Fruit fly (Drosophila melanogaster) whole organism, pupa: ENCODE measurements around the gene tbrd-1.
A peak's percentile ranks its signal among the peaks of the same experiment; 100 is the strongest.

Source experiments
- CG10348 ChIP-seq: fragments of 200-800 bp; sonication (Bioruptor generic); IDR thresholded peaks from 2 replicates; pipeline ENCODE4 v1.3.6; 2022; ENCODE audit warnings: missing biosample characterization, missing genetic modification characterization
- CG12605 ChIP-seq: fragments of 200-800 bp; sonication (Bioruptor generic); IDR thresholded peaks from 2 replicates; pipeline ENCODE4 v1.3.6; 2022; ENCODE audit warnings: missing biosample characterization, missing genetic modification characterization
- CG13204 ChIP-seq: fragments of 200-800 bp; sonication (Bioruptor generic); optimal IDR thresholded peaks from 2 replicates; lab custom pipeline; 2018; ENCODE audit warnings: missing biosample characterization, mild to moderate bottlenecking, missing genetic modification characterization, moderate library complexity
- CG14655 ChIP-seq: fragments of 200-800 bp; sonication (Bioruptor generic); optimal IDR thresholded peaks from 3 replicates; lab custom pipeline; 2017; ENCODE audit warnings: mild to moderate bottlenecking, missing biosample characterization, missing genetic modification reagents, missing genetic modification characterization
- CG15710 ChIP-seq: fragments of 200-800 bp; sonication (Bioruptor generic); optimal IDR thresholded peaks from 2 replicates; lab custom pipeline; 2018; ENCODE audit warnings: missing biosample characterization, mild to moderate bottlenecking, missing genetic modification characterization, moderate library complexity
- CG17806 ChIP-seq: fragments of 200-800 bp; sonication (Bioruptor generic); optimal IDR thresholded peaks from 2 replicates; lab custom pipeline; 2018; ENCODE audit warnings: missing biosample characterization, mild to moderate bottlenecking, missing genetic modification characterization, moderate library complexity
- CG32121 ChIP-seq: fragments of 200-800 bp; sonication (Bioruptor generic); IDR thresholded peaks from 2 replicates; pipeline ENCODE4 v1.3.6; 2022; ENCODE audit warnings: missing biosample characterization, missing genetic modification characterization
- CG34367 ChIP-seq: fragments of 200-800 bp; sonication (Bioruptor generic); optimal IDR thresholded peaks from 2 replicates; lab custom pipeline; 2018; ENCODE audit warnings: missing biosample characterization, mild to moderate bottlenecking, missing genetic modification characterization
- CG4496 ChIP-seq: fragments of 200-800 bp; sonication (Bioruptor generic); IDR thresholded peaks from 3 replicates; pipeline ENCODE4 v1.3.6; 2022; ENCODE audit warnings: missing biosample characterization, missing genetic modification characterization
- CG8159 ChIP-seq: fragments of 200-800 bp; sonication (Bioruptor generic); optimal IDR thresholded peaks from 3 replicates; lab custom pipeline; 2018; ENCODE audit warnings: missing biosample characterization, mild to moderate bottlenecking, missing genetic modification characterization, moderate library complexity
- CG8301 ChIP-seq: fragments of 200-800 bp; sonication (Bioruptor generic); optimal IDR thresholded peaks from 2 replicates; lab custom pipeline; 2018; ENCODE audit warnings: missing biosample characterization, mild to moderate bottlenecking, missing genetic modification characterization
- CG9948 ChIP-seq: fragments of 200-800 bp; sonication (Bioruptor generic); optimal IDR thresholded peaks from 2 replicates; lab custom pipeline; 2018; ENCODE audit warnings: missing biosample characterization, mild to moderate bottlenecking, missing genetic modification characterization, moderate library complexity
- D1 ChIP-seq: fragments of 200-800 bp; sonication (Bioruptor generic); optimal IDR thresholded peaks from 2 replicates; lab custom pipeline; 2018; ENCODE audit warnings: missing biosample characterization, mild to moderate bottlenecking, missing genetic modification characterization, moderate library complexity
- EcR ChIP-seq: fragments of 200-800 bp; sonication (Bioruptor generic); optimal IDR thresholded peaks from 3 replicates; lab custom pipeline; 2019; ENCODE audit warnings: missing biosample characterization, missing genetic modification characterization, mild to moderate bottlenecking, moderate library complexity, missing genetic modification reagents
- Ets98B ChIP-seq: fragments of 200-800 bp; sonication (Bioruptor generic); IDR thresholded peaks from 2 replicates; pipeline ENCODE4 v1.3.6; 2022; ENCODE audit warnings: missing biosample characterization, missing genetic modification characterization
- Pif1A ChIP-seq: fragments of 200-800 bp; sonication (Bioruptor generic); optimal IDR thresholded peaks from 3 replicates; lab custom pipeline; 2016; ENCODE audit warnings: missing biosample characterization, missing genetic modification characterization
- Pif1B ChIP-seq: fragments of 200-800 bp; sonication (Bioruptor generic); optimal IDR thresholded peaks from 3 replicates; lab custom pipeline; 2016; ENCODE audit warnings: missing biosample characterization, missing genetic modification characterization
- Snoo ChIP-seq: fragments of 200-800 bp; sonication (Bioruptor generic); optimal IDR thresholded peaks from 3 replicates; lab custom pipeline; 2017; ENCODE audit warnings: missing biosample characterization, mild to moderate bottlenecking, missing genetic modification characterization, inconsistent platforms
- fd96Ca ChIP-seq: fragments of 200-800 bp; sonication (Bioruptor generic); IDR thresholded peaks from 3 replicates; pipeline ENCODE4 v1.3.6; 2022; ENCODE audit warnings: missing biosample characterization, missing genetic modification characterization
- gl ChIP-seq: fragments of 200-800 bp; sonication (Bioruptor generic); optimal IDR thresholded peaks from 2 replicates; lab custom pipeline; 2018; ENCODE audit warnings: missing biosample characterization, mild to moderate bottlenecking, missing genetic modification characterization
- rn ChIP-seq: fragments of 200-800 bp; sonication (Bioruptor generic); IDR thresholded peaks from 2 replicates; pipeline ENCODE4 v1.3.6; 2022; ENCODE audit warnings: missing biosample characterization, missing genetic modification characterization

tbrd-1 gene

dm6 chr3R:23880280-23880679, 13.1 kb downstream of the tbrd-1 start:
- TF ChIP-seq fd96Ca (GFP tag; lab: Robert Waterston, UW) (no peak), CG9948 (no peak), Pif1B (no peak), CG8159 (tag; lab: Kevin White, UChicago) (no peak), CG14655 (GFP tag; lab: Kevin White, UChicago) (no peak), CG34367 (tag; lab: Kevin White, UChicago) (no peak), CG12605 (no peak), CG15710 (tag; lab: Kevin White, UChicago) (no peak), CG32121 (GFP tag; lab: Robert Waterston, UW) (no peak), gl (tag; lab: Kevin White, UChicago) (no peak)
- TF ChIP-seq, all 21 proteins: peak for 0

dm6 chr3R:23878318-23878799, 15.0 kb downstream of the tbrd-1 start:
- TF ChIP-seq CG13204 (no peak), CG17806 (tag; lab: Kevin White, UChicago) (peak; percentile 69), CG8159 (tag; lab: Kevin White, UChicago) (peak; percentile 80), rn (GFP tag; lab: Robert Waterston, UW) (no peak), CG12605 (no peak), D1 (peak; percentile 57), CG14655 (GFP tag; lab: Kevin White, UChicago) (peak; percentile 81), EcR (GFP tag; lab: Kevin White, UChicago) (no peak), CG15710 (tag; lab: Kevin White, UChicago) (peak; percentile 73), Pif1B (no peak), CG4496 (GFP tag; lab: Robert Waterston, UW) (no peak), Pif1A (GFP tag; lab: Kevin White, UChicago) (peak; percentile 41), fd96Ca (GFP tag; lab: Robert Waterston, UW) (0 out of 3 replicates have a peak, but pooled peaks have one; percentile 14), gl (tag; lab: Kevin White, UChicago) (no peak), CG10348 (no peak), Ets98B (no peak), CG8301 (tag; lab: Kevin White, UChicago) (peak; percentile 80), CG9948 (peak; percentile 70), Snoo (tag; lab: Kevin White, UChicago) (no peak), CG34367 (tag; lab: Kevin White, UChicago) (peak; percentile 52), CG32121 (GFP tag; lab: Robert Waterston, UW) (no peak)

dm6 chr3R:23877606-23878317, 15.6 kb downstream of the tbrd-1 start:
- peak; percentile 24 for TF ChIP-seq Snoo (tag; lab: Kevin White, UChicago)
- TF ChIP-seq CG13204: peak; percentile 87
- no peak for TF ChIP-seq CG14655 (GFP tag; lab: Kevin White, UChicago)
- TF ChIP-seq CG12605: no peak
- peak; percentile 98 for TF ChIP-seq EcR (GFP tag; lab: Kevin White, UChicago)
- peak; percentile 22; the same call in 1 of the 2 replicates for TF ChIP-seq Ets98B

- TF ChIP-seq Snoo (tag; lab: Kevin White, UChicago) (no peak), CG10348 (no peak), CG32121 (GFP tag; lab: Robert Waterston, UW) (no peak), CG4496 (GFP tag; lab: Robert Waterston, UW) (no peak), fd96Ca (GFP tag; lab: Robert Waterston, UW) (no peak), CG9948 (no peak), CG17806 (tag; lab: Kevin White, UChicago) (no peak), Pif1B (no peak), CG8159 (tag; lab: Kevin White, UChicago) (no peak), gl (tag; lab: Kevin White, UChicago) (no peak), rn (GFP tag; lab: Robert Waterston, UW) (no peak), CG14655 (GFP tag; lab: Kevin White, UChicago) (no peak)
Measured at dm6 chr3R:23876699-23877098, 16.7 kb downstream of the tbrd-1 start.

- no peak for TF ChIP-seq CG32121 (GFP tag; lab: Robert Waterston, UW)
- no peak for TF ChIP-seq CG14655 (GFP tag; lab: Kevin White, UChicago)
- TF ChIP-seq gl (tag; lab: Kevin White, UChicago): no peak
- TF ChIP-seq CG10348: no peak
- no peak for TF ChIP-seq rn (GFP tag; lab: Robert Waterston, UW)
- no peak for TF ChIP-seq fd96Ca (GFP tag; lab: Robert Waterston, UW)
- TF ChIP-seq CG34367 (tag; lab: Kevin White, UChicago): no peak
- no peak for TF ChIP-seq CG8159 (tag; lab: Kevin White, UChicago)
- TF ChIP-seq CG17806 (tag; lab: Kevin White, UChicago): no peak
- TF ChIP-seq CG9948: no peak
- no peak for TF ChIP-seq EcR (GFP tag; lab: Kevin White, UChicago)
- TF ChIP-seq Snoo (tag; lab: Kevin White, UChicago): no peak
- no peak for TF ChIP-seq CG4496 (GFP tag; lab: Robert Waterston, UW)
- no peak for TF ChIP-seq CG13204
- TF ChIP-seq Pif1B: no peak
- TF ChIP-seq Ets98B: no peak
Measured at dm6 chr3R:23874752-23875151, 18.6 kb downstream of the tbrd-1 start.

- TF ChIP-seq CG10348 (no peak), Snoo (tag; lab: Kevin White, UChicago) (peak; percentile 55), CG8301 (tag; lab: Kevin White, UChicago) (peak; percentile 76), rn (GFP tag; lab: Robert Waterston, UW) (0 out of 2 replicates have a peak, but pooled peaks have one; percentile 14), Pif1A (GFP tag; lab: Kevin White, UChicago) (peak; percentile 75), fd96Ca (GFP tag; lab: Robert Waterston, UW) (peak; percentile 53; the same call in 1 of the 3 replicates), D1 (no peak), Ets98B (peak; percentile 72), CG9948 (peak; percentile 73), Pif1B (peak; percentile 63), CG13204 (peak; percentile 10), CG34367 (tag; lab: Kevin White, UChicago) (peak; percentile 68), CG15710 (tag; lab: Kevin White, UChicago) (peak; percentile 67), CG32121 (GFP tag; lab: Robert Waterston, UW) (peak; percentile 79), CG8159 (tag; lab: Kevin White, UChicago) (peak; percentile 72), CG17806 (tag; lab: Kevin White, UChicago) (peak; percentile 74), gl (tag; lab: Kevin White, UChicago) (peak; percentile 4), CG14655 (GFP tag; lab: Kevin White, UChicago) (peak; percentile 86), EcR (GFP tag; lab: Kevin White, UChicago) (no peak), CG4496 (GFP tag; lab: Robert Waterston, UW) (peak; percentile 76), CG12605 (peak; percentile 74)
Measured at dm6 chr3R:23874198-23874597, 19.2 kb downstream of the tbrd-1 start.
